Worm (Caenorhabditis elegans) whole organism, midembryonic: ENCODE results near the gene C47E12.13.

ENCODE experiments used
- cog-1 ChIP-seq: sonication (generic microtip); optimal IDR thresholded peaks from 2 replicates; lab custom pipeline; 2016; ENCODE audit warnings: missing genetic modification characterization, missing compliant biosample characterization
- med-1 ChIP-seq: sonication (generic microtip); optimal IDR thresholded peaks from 2 replicates; lab custom pipeline; 2017; ENCODE audit warnings: missing genetic modification characterization, mild to moderate bottlenecking, missing compliant biosample characterization, antibody characterized with exemption, missing genetic modification reagents; ENCODE audit not compliant: insufficient read depth
- ref-1 ChIP-seq: fragments of 200-800 bp; sonication (Bioruptor generic); conservative IDR thresholded peaks from 2 replicates; pipeline ENCODE4 v1.3.6; 2022; ENCODE audit warnings: missing genetic modification reagents, missing genetic modification characterization, missing compliant biosample characterization
- ztf-23 ChIP-seq: fragments of 200-800 bp; sonication (Bioruptor generic); IDR thresholded peaks from 2 replicates; pipeline ENCODE4 v1.3.6; 2022; ENCODE audit warnings: missing genetic modification reagents, missing genetic modification characterization, missing compliant biosample characterization

DNA sequence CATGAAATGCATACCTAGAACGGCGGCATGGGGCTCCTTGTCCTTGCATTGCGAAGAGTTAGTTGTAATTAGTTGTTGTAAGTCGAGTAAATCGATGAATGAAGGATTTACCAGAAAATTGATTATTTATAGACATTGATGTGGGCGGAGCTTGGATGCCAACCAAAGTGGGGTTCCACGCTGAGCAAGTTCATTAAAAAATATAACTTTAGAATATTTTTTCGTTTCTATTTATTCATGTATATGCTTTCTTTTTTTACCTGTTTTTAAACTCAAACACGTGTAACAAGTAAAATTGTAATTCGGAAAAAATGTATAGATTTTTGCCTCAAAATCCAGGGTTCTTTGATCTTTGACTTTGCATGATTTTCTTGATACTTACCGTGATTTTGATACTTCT lies 20.9 kb upstream of the C47E12.13 start, which contains the start of gene gipc-2:
- no peak for TF ChIP-seq ref-1 (GFP tag; lab: Robert Waterston, UW)
- TF ChIP-seq ztf-23 = no peak
- TF ChIP-seq cog-1 (tag; lab: Kevin White, UChicago) = no peak
- TF ChIP-seq med-1 (GFP tag; lab: Kevin White, UChicago) = no peak
